Worm (Caenorhabditis elegans) whole organism, L3 larva: ENCODE measurements around the gene C09B9.85.

Experiments
- R02D3.7 ChIP-seq: fragments of 150-350 bp; optimal IDR thresholded peaks from 2 replicates; lab custom pipeline; 2014; ENCODE audit warnings: missing biosample characterization, missing genetic modification characterization
- ZK546.5 ChIP-seq: sonication (generic microtip); optimal IDR thresholded peaks from 2 replicates; lab custom pipeline; 2017; ENCODE audit warnings: missing biosample characterization, missing genetic modification characterization
- ama-1 ChIP-seq: fragments of 150-350 bp; optimal IDR thresholded peaks from 2 replicates; lab custom pipeline; 2018
- ceh-16 ChIP-seq: sonication (generic microtip); optimal IDR thresholded peaks from 2 replicates; lab custom pipeline; 2017; ENCODE audit warnings: missing biosample characterization, missing genetic modification characterization
- ceh-28 ChIP-seq: fragments of 150-350 bp; optimal IDR thresholded peaks from 2 replicates; lab custom pipeline; 2014; ENCODE audit warnings: missing biosample characterization, missing genetic modification reagents, missing genetic modification characterization
- ceh-82 ChIP-seq: fragments of 150-350 bp; optimal IDR thresholded peaks from 2 replicates; lab custom pipeline; 2014; ENCODE audit warnings: missing biosample characterization, missing genetic modification characterization
- ceh-9 ChIP-seq: sonication (generic microtip); optimal IDR thresholded peaks from 2 replicates; lab custom pipeline; 2018; ENCODE audit warnings: missing biosample characterization, missing genetic modification characterization
- daf-12 ChIP-seq: fragments of 150-350 bp; optimal IDR thresholded peaks from 2 replicates; lab custom pipeline; 2014; ENCODE audit warnings: missing biosample characterization, missing genetic modification reagents, missing genetic modification characterization
- elt-2 ChIP-seq: sonication (generic microtip); optimal IDR thresholded peaks from 2 replicates; lab custom pipeline; 2016; ENCODE audit warnings: missing genetic modification reagents, mild to moderate bottlenecking, missing genetic modification characterization, missing compliant biosample characterization
- eor-1 ChIP-seq, 2 experiments: fragments of 150-350 bp; optimal IDR thresholded peaks; 2 replicates each; lab custom pipeline; 2014 to 2018; ENCODE audit warnings: missing biosample characterization in 2 of 2, missing genetic modification characterization in 2 of 2
- fkh-10 ChIP-seq: sonication (generic microtip); optimal IDR thresholded peaks from 2 replicates; lab custom pipeline; 2017; ENCODE audit warnings: missing biosample characterization, missing genetic modification reagents, missing genetic modification characterization
- fkh-2 ChIP-seq: fragments of 150-350 bp; optimal IDR thresholded peaks from 2 replicates; lab custom pipeline; 2014; ENCODE audit warnings: missing biosample characterization, missing genetic modification reagents, missing genetic modification characterization
- fos-1 ChIP-seq: fragments of 150-350 bp; optimal IDR thresholded peaks from 2 replicates; lab custom pipeline; 2014; ENCODE audit warnings: missing biosample characterization, missing genetic modification characterization
- hmg-11 ChIP-seq: sonication (generic microtip); optimal IDR thresholded peaks from 2 replicates; lab custom pipeline; 2016; ENCODE audit warnings: missing genetic modification characterization, missing compliant biosample characterization
- lin-15B ChIP-seq: fragments of 150-350 bp; optimal IDR thresholded peaks from 2 replicates; lab custom pipeline; 2014; ENCODE audit warnings: missing biosample characterization, missing genetic modification characterization
- lin-39 ChIP-seq: fragments of 150-350 bp; optimal IDR thresholded peaks from 2 replicates; lab custom pipeline; 2018; ENCODE audit warnings: missing biosample characterization, missing genetic modification reagents, missing genetic modification characterization
- lsy-12 ChIP-seq: sonication (generic microtip); optimal IDR thresholded peaks from 2 replicates; lab custom pipeline; 2016; ENCODE audit warnings: mild to moderate bottlenecking, missing genetic modification characterization, missing compliant biosample characterization
- mml-1 ChIP-seq: fragments of 150-350 bp; sonication (generic microtip); optimal IDR thresholded peaks from 3 replicates; lab custom pipeline; 2014; ENCODE audit warnings: missing biosample characterization, missing genetic modification characterization
- nfya-1 ChIP-seq: sonication (generic microtip); optimal IDR thresholded peaks from 2 replicates; lab custom pipeline; 2017; ENCODE audit warnings: missing genetic modification characterization, mild to moderate bottlenecking, missing compliant biosample characterization, antibody characterized with exemption, moderate library complexity; ENCODE audit not compliant: insufficient read depth
- nhr-11 ChIP-seq: fragments of 150-350 bp; optimal IDR thresholded peaks from 2 replicates; lab custom pipeline; 2014; ENCODE audit warnings: missing biosample characterization, missing genetic modification characterization
- nhr-23 ChIP-seq: fragments of 150-350 bp; optimal IDR thresholded peaks from 2 replicates; lab custom pipeline; 2014; ENCODE audit warnings: missing biosample characterization, missing genetic modification reagents, missing genetic modification characterization
- nhr-237 ChIP-seq: fragments of 150-350 bp; optimal IDR thresholded peaks from 2 replicates; lab custom pipeline; 2014; ENCODE audit warnings: missing biosample characterization, missing genetic modification characterization
- nhr-28 ChIP-seq: fragments of 150-350 bp; optimal IDR thresholded peaks from 2 replicates; lab custom pipeline; 2014; ENCODE audit warnings: missing biosample characterization, missing genetic modification characterization
- nhr-43 ChIP-seq: sonication (generic microtip); optimal IDR thresholded peaks from 2 replicates; lab custom pipeline; 2016; ENCODE audit warnings: mild to moderate bottlenecking, missing genetic modification characterization, missing compliant biosample characterization; ENCODE audit not compliant: poor library complexity, severe bottlenecking
- nhr-67 ChIP-seq: fragments of 150-350 bp; optimal IDR thresholded peaks from 2 replicates; lab custom pipeline; 2014; ENCODE audit warnings: missing biosample characterization, missing genetic modification characterization
- nhr-76 ChIP-seq: fragments of 150-350 bp; sonication (generic microtip); optimal IDR thresholded peaks from 5 replicates; lab custom pipeline; 2014; ENCODE audit warnings: missing biosample characterization, missing genetic modification characterization
- nhr-77 ChIP-seq: fragments of 150-350 bp; optimal IDR thresholded peaks from 2 replicates; lab custom pipeline; 2014; ENCODE audit warnings: missing biosample characterization, missing genetic modification characterization
- pha-4 ChIP-seq: fragments of 150-350 bp; optimal IDR thresholded peaks from 2 replicates; lab custom pipeline; 2014; ENCODE audit warnings: missing biosample characterization, missing genetic modification reagents, missing genetic modification characterization
- pqm-1 ChIP-seq: fragments of 150-350 bp; optimal IDR thresholded peaks from 2 replicates; lab custom pipeline; 2017; ENCODE audit warnings: missing biosample characterization, missing genetic modification characterization, inconsistent platforms
- sea-2 ChIP-seq: fragments of 150-350 bp; sonication (generic microtip); optimal IDR thresholded peaks from 4 replicates; lab custom pipeline; 2014; ENCODE audit warnings: missing biosample characterization, missing genetic modification reagents, missing genetic modification characterization
- skn-1 ChIP-seq: fragments of 150-350 bp; optimal IDR thresholded peaks from 2 replicates; lab custom pipeline; 2014; ENCODE audit warnings: missing biosample characterization, missing genetic modification characterization
- tbx-2 ChIP-seq: sonication (generic microtip); optimal IDR thresholded peaks from 2 replicates; lab custom pipeline; 2016; ENCODE audit warnings: mild to moderate bottlenecking, missing genetic modification characterization, missing compliant biosample characterization
- unc-39 ChIP-seq: sonication (generic microtip); optimal IDR thresholded peaks from 4 replicates; lab custom pipeline; 2017; ENCODE audit warnings: missing biosample characterization, missing genetic modification characterization
- ztf-4 ChIP-seq: fragments of 150-350 bp; optimal IDR thresholded peaks from 2 replicates; lab custom pipeline; 2014; ENCODE audit warnings: missing biosample characterization, missing genetic modification characterization

C09B9.85 gene

DNA sequence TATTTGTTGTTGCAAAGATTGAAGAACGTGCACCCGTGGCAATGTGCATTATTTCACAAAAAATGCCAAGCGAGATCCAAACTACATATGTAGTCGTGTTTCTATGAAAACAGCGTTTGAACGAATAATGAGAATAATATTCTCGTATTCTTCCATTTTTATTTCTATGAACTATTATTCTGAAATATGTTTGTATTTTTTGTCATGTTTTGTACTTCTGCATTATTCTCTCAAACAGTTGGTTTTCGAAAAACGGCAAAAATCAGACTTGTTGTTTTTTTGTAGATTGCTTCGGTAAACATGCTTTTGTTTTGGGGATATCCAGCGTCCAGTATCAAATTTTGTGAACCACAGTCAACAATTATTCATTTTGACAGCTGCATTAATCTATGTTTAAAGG, 39.3 kb downstream of the C09B9.85 start, which contains the start of gene clec-177:
Gene clec-177 (plus strand): TSS at position 301 of the 400 bp plus-strand sequence.
- TF ChIP-seq daf-12: no peak
- TF ChIP-seq lin-15B: no peak
- TF ChIP-seq ceh-82 (tag; lab: Kevin White, UChicago): no peak
- no peak for TF ChIP-seq fkh-10 (GFP tag; lab: Kevin White, UChicago)
- no peak for TF ChIP-seq mml-1 (tag; lab: Kevin White, UChicago)
- no peak for TF ChIP-seq lin-39 (tag; lab: Kevin White, UChicago)
- no peak for TF ChIP-seq ceh-16
- no peak for TF ChIP-seq ZK546.5 (tag; lab: Kevin White, UChicago)
- TF ChIP-seq eor-1 (tag; optimal IDR thresholded peaks at IDR 0.05; lab: Kevin White, UChicago): no peak
- TF ChIP-seq tbx-2 (tag; lab: Kevin White, UChicago): no peak
- no peak for TF ChIP-seq unc-39 (tag; lab: Kevin White, UChicago)
- TF ChIP-seq nhr-237 (tag; lab: Kevin White, UChicago): no peak
- TF ChIP-seq nhr-67 (tag; lab: Kevin White, UChicago): no peak

- TF ChIP-seq nfya-1 (no peak), R02D3.7 (tag; lab: Kevin White, UChicago) (no peak), ceh-9 (tag; lab: Kevin White, UChicago) (no peak), lsy-12 (tag; lab: Kevin White, UChicago) (no peak)
Measured at ce11 chrIV:4983746-4984145, 41.8 kb downstream of the C09B9.85 start, which contains the start of gene clec-176. Gene clec-176, plus strand, starts transcription at chrIV:4984046.

- TF ChIP-seq nhr-11 (tag; lab: Kevin White, UChicago) (no peak), skn-1 (tag; lab: Kevin White, UChicago) (no peak), nhr-43 (tag; lab: Kevin White, UChicago) (no peak), unc-39 (tag; lab: Kevin White, UChicago) (no peak), pqm-1 (tag; lab: Kevin White, UChicago) (no peak), fos-1 (tag; lab: Kevin White, UChicago) (no peak), tbx-2 (tag; lab: Kevin White, UChicago) (no peak), R02D3.7 (tag; lab: Kevin White, UChicago) (no peak), hmg-11 (tag; lab: Kevin White, UChicago) (no peak), nhr-76 (tag; lab: Kevin White, UChicago) (no peak), elt-2 (tag; lab: Kevin White, UChicago) (no peak), ztf-4 (tag; lab: Kevin White, UChicago) (no peak), nhr-67 (tag; lab: Kevin White, UChicago) (no peak), ceh-82 (tag; lab: Kevin White, UChicago) (no peak), daf-12 (no peak), lsy-12 (tag; lab: Kevin White, UChicago) (no peak), ama-1 (lab: Kevin White, UChicago) (no peak), ZK546.5 (tag; lab: Kevin White, UChicago) (no peak)
Measured at ce11 chrIV:4982477-4982876, 43.1 kb downstream of the C09B9.85 start, which contains the start of gene E03H12.4. Gene E03H12.4, plus strand, starts transcription at chrIV:4982596.

DNA sequence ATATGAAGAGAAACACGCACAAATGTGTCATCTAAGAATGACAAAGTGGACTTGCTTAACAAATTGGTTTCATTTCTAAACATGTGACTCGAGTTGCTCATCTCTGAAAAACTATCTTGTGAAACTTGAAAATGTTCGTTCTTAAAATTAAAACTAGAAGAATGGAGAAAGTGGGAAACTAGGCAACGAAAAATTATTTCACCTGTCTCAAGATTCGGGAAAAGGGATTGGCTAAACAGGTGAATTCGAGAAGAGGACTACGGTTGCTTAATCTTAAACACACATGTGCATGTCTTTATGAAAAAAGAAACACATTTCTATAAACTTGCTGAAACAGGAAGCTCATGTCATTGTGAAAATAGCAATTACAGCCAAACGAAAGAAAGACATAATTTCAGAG, 44.5 kb downstream of the C09B9.85 start, which contains the start of gene srz-24:
Gene srz-24 (minus strand): TSS at position 101 of the 400 bp plus-strand sequence.
- TF ChIP-seq tbx-2 (tag; lab: Kevin White, UChicago) (no peak), ZK546.5 (tag; lab: Kevin White, UChicago) (no peak), lsy-12 (tag; lab: Kevin White, UChicago) (no peak), ceh-16 (no peak), nhr-23 (tag; lab: Kevin White, UChicago) (no peak), nhr-237 (tag; lab: Kevin White, UChicago) (no peak), nhr-67 (tag; lab: Kevin White, UChicago) (no peak), pha-4 (tag; lab: Kevin White, UChicago) (no peak), sea-2 (GFP tag; lab: Kevin White, UChicago) (no peak), unc-39 (tag; lab: Kevin White, UChicago) (no peak), ceh-28 (no peak), nhr-77 (no peak)

ce11 chrIV:4977176-4977693, 48.3 kb downstream of the C09B9.85 start, which contains the start of gene E03H12.5:
Gene E03H12.5, plus strand, starts transcription at chrIV:4977226.
- TF ChIP-seq ceh-82 (tag; lab: Kevin White, UChicago) (no peak), mml-1 (tag; lab: Kevin White, UChicago) (no peak), ZK546.5 (tag; lab: Kevin White, UChicago) (no peak), ztf-4 (tag; lab: Kevin White, UChicago) (no peak), nhr-28 (tag; lab: Kevin White, UChicago) (no peak), fos-1 (tag; lab: Kevin White, UChicago) (no peak), lin-39 (tag; lab: Kevin White, UChicago) (no peak), hmg-11 (tag; lab: Kevin White, UChicago) (no peak), lsy-12 (tag; lab: Kevin White, UChicago) (no peak), lin-15B (no peak), ceh-9 (tag; lab: Kevin White, UChicago) (no peak), fkh-2 (tag; lab: Kevin White, UChicago) (no peak), nhr-67 (tag; lab: Kevin White, UChicago) (no peak)
